Fruit fly (Drosophila melanogaster): ENCODE measurements around the gene tkv.

Gene tkv

DNA sequence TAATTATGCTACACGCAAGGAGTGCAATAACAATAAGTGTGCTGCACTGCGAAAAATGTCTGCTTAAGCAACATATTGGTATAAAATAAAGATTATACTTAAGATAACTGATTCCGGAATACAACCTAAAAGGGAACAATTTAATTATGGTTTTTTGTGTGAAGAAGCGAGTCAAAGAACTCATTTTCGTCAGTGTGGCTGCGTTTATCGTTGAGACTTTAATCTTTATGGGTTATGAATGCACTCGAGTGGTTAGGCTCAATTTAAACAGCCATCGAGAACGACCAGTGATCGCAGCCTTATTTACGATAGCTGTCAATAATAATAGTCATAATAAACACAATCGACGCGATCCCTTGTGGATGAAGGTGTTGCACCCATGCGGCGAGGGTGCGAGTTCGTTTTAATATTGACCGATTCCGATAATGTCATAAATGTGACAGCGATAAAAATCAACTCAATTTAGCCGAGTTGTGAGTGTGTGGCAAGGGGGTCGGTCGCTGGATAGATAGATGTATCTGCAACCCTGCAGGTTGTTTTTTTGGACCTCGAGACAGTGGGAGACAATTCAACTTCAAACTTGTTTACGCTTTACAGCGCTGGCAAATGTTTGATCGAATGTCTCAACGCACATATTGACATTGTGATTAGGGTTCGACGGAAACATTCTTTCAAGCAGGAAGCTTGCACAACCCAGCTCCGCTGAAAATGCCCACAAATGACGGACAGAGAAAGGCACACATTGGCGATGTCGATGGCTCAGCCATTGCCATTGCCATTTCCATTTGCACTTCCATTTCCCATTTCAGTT, 14.9 kb downstream of the tkv start (continued):
- no peak for TF ChIP-seq CG7928 (GFP tag; optimal IDR thresholded peaks at IDR 0.05)
- no peak for TF ChIP-seq CG12769 (tag; optimal IDR thresholded peaks at IDR 0.05)
- no peak for TF ChIP-seq Six4 (GFP tag; optimal IDR thresholded peaks at IDR 0.05)
- TF ChIP-seq NK7.1 (GFP tag; optimal IDR thresholded peaks at IDR 0.05) = no peak
- TF ChIP-seq Nf-YB (GFP tag; optimal IDR thresholded peaks at IDR 0.05) = peak; percentile 35
- TF ChIP-seq CG2129 (GFP tag; IDR thresholded peaks at IDR 0.05; ENCODE audit: partially characterized antibody) = no peak
- peak; percentile 43 for TF ChIP-seq CG2116 (GFP tag; optimal IDR thresholded peaks at IDR 0.05)
- TF ChIP-seq Xrp1 (GFP tag; IDR thresholded peaks at IDR 0.05) = peak; percentile 85
- TF ChIP-seq H15 (GFP tag; IDR thresholded peaks at IDR 0.05) = 0 out of 3 replicates have a peak, but pooled peaks have one; percentile 45
- peak; percentile 68 for TF ChIP-seq row (GFP tag; IDR thresholded peaks at IDR 0.05)
- no peak for TF ChIP-seq esg (GFP tag; conservative IDR thresholded peaks at IDR 0.05)
- no peak for TF ChIP-seq cas (GFP tag; IDR thresholded peaks at IDR 0.05)
- no peak for TF ChIP-seq CG4404 (GFP tag; IDR thresholded peaks at IDR 0.05)
- TF ChIP-seq cad (GFP tag; optimal IDR thresholded peaks at IDR 0.05) = peak; percentile 53
- TF ChIP-seq Ravus (GFP tag; IDR thresholded peaks at IDR 0.05) = no peak
- TF ChIP-seq CG1602 (GFP tag; optimal IDR thresholded peaks at IDR 0.05) = peak; percentile 20
- peak; percentile 43 for TF ChIP-seq Drgx (GFP tag; IDR thresholded peaks at IDR 0.05)
- no peak for TF ChIP-seq CG31224 (GFP tag; IDR thresholded peaks at IDR 0.05)
- TF ChIP-seq salm (tag; optimal IDR thresholded peaks at IDR 0.05) = peak; percentile 88
- no peak for TF ChIP-seq Dll (GFP tag; IDR thresholded peaks at IDR 0.05; ENCODE audit: partially characterized antibody)
- no peak for TF ChIP-seq tx (GFP tag; optimal IDR thresholded peaks at IDR 0.05)
- TF ChIP-seq Rx (GFP tag; IDR thresholded peaks at IDR 0.05) = no peak
- TF ChIP-seq Rfx (GFP tag; IDR thresholded peaks at IDR 0.05) = no peak
- TF ChIP-seq dysf (GFP tag; IDR thresholded peaks at IDR 0.05) = peak; percentile 50; the same call in 1 of the 3 replicates
- peak; percentile 20 for TF ChIP-seq CG3838 (GFP tag; optimal IDR thresholded peaks at IDR 0.05)
- TF ChIP-seq lbe (GFP tag; optimal IDR thresholded peaks at IDR 0.05) = peak; percentile 85
- TF ChIP-seq CG15601 (tag; optimal IDR thresholded peaks at IDR 0.05) = peak; percentile 62
- 0 out of 4 replicates have a peak, but pooled peaks have one; percentile 25 for TF ChIP-seq chinmo (GFP tag; IDR thresholded peaks at IDR 0.05; ENCODE audit: partially characterized antibody)
- no peak for TF ChIP-seq shn (GFP tag; optimal IDR thresholded peaks at IDR 0.05)
- TF ChIP-seq sisA (GFP tag; IDR thresholded peaks at IDR 0.05) = 0 out of 2 replicates have a peak, but pooled peaks have one; percentile 25
- 0 out of 3 replicates have a peak, but pooled peaks have one; percentile 36 for TF ChIP-seq zen2 (GFP tag; IDR thresholded peaks at IDR 0.05; ENCODE audit: partially characterized antibody)
- TF ChIP-seq mam (GFP tag; optimal IDR thresholded peaks at IDR 0.05) = no peak
- no peak for TF ChIP-seq wdn (GFP tag; IDR thresholded peaks at IDR 0.05)
- peak; percentile 58 for TF ChIP-seq nom (GFP tag; optimal IDR thresholded peaks at IDR 0.05)
- peak; percentile 58 for TF ChIP-seq CG18262 (tag; optimal IDR thresholded peaks at IDR 0.05)
- peak; percentile 5 for TF ChIP-seq CG30431 (GFP tag; optimal IDR thresholded peaks at IDR 0.05)
- TF ChIP-seq Fer1 (GFP tag; optimal IDR thresholded peaks at IDR 0.05) = no peak
- TF ChIP-seq Hand (GFP tag; optimal IDR thresholded peaks at IDR 0.05) = no peak
- TF ChIP-seq CG7357 (GFP tag; IDR thresholded peaks at IDR 0.05) = 0 out of 3 replicates have a peak, but pooled peaks have one; percentile 15
- TF ChIP-seq CG10979 (tag; optimal IDR thresholded peaks at IDR 0.05) = peak; percentile 60
- TF ChIP-seq CG14667 (GFP tag; IDR thresholded peaks at IDR 0.05) = no peak
- TF ChIP-seq danr (GFP tag; IDR thresholded peaks at IDR 0.05) = no peak
- TF ChIP-seq ac (GFP tag; optimal IDR thresholded peaks at IDR 0.05) = peak; percentile 75
- TF ChIP-seq CG4854 (GFP tag; optimal IDR thresholded peaks at IDR 0.05) = no peak
- TF ChIP-seq CG4707 (GFP tag; optimal IDR thresholded peaks at IDR 0.05) = peak; percentile 31
- TF ChIP-seq abd-A (tag; optimal IDR thresholded peaks at IDR 0.05) = peak; percentile 29
- peak in 1 of 2 experiments; percentile 39 for TF ChIP-seq Eip74EF (GFP tag; optimal IDR thresholded peaks at IDR 0.05)
- peak; percentile 59 for TF ChIP-seq wek (GFP tag; optimal IDR thresholded peaks at IDR 0.05)
- peak; percentile 20 to 42 for TF ChIP-seq chif (GFP tag; optimal IDR thresholded peaks at IDR 0.05)
